Worm (Caenorhabditis elegans) whole organism, young adult: ENCODE measurements around the gene F59A1.12.

Experiments
- B0261.1 ChIP-seq: sonication (generic microtip); optimal IDR thresholded peaks from 2 replicates; lab custom pipeline; 2016; ENCODE audit warnings: mild to moderate bottlenecking, missing genetic modification characterization, moderate library complexity, missing compliant biosample characterization
- B0336.3 ChIP-seq: fragments of 200-800 bp; sonication (Bioruptor generic); IDR thresholded peaks from 2 replicates; pipeline ENCODE4 v1.3.6; 2022; ENCODE audit warnings: missing genetic modification characterization, missing compliant biosample characterization
- C17E4.6 ChIP-seq: fragments of 200-800 bp; sonication (Bioruptor generic); IDR thresholded peaks from 2 replicates; pipeline ENCODE4 v1.3.6; 2022; ENCODE audit warnings: missing genetic modification reagents, missing genetic modification characterization, missing compliant biosample characterization
- F23B12.7 ChIP-seq: sonication (generic microtip); optimal IDR thresholded peaks from 2 replicates; lab custom pipeline; 2017; ENCODE audit warnings: missing genetic modification characterization, mild to moderate bottlenecking, missing compliant biosample characterization, antibody characterized with exemption, moderate library complexity; ENCODE audit not compliant: insufficient read depth
- F33H1.4 ChIP-seq: fragments of 200-800 bp; sonication (Bioruptor generic); IDR thresholded peaks from 2 replicates; pipeline ENCODE4 v1.3.6; 2022; ENCODE audit warnings: missing genetic modification reagents, missing genetic modification characterization, missing compliant biosample characterization
- F37B4.10 ChIP-seq: fragments of 200-800 bp; sonication (Bioruptor generic); IDR thresholded peaks from 2 replicates; pipeline ENCODE4 v1.3.6; 2022; ENCODE audit warnings: missing genetic modification characterization, missing compliant biosample characterization
- F52B5.7 ChIP-seq: sonication (generic microtip); optimal IDR thresholded peaks from 2 replicates; lab custom pipeline; 2016; ENCODE audit warnings: mild to moderate bottlenecking, missing genetic modification characterization, missing compliant biosample characterization
- Y67H2A.10 ChIP-seq: fragments of 200-800 bp; sonication (Bioruptor generic); conservative IDR thresholded peaks from 2 replicates; pipeline ENCODE4 v1.3.6; 2022; ENCODE audit warnings: missing genetic modification reagents, missing genetic modification characterization, missing compliant biosample characterization
- atf-7 ChIP-seq: sonication (generic microtip); optimal IDR thresholded peaks from 2 replicates; lab custom pipeline; 2017; ENCODE audit warnings: mild to moderate bottlenecking, missing genetic modification characterization, missing compliant biosample characterization
- attf-3 ChIP-seq: fragments of 200-800 bp; sonication (Bioruptor generic); conservative IDR thresholded peaks from 2 replicates; pipeline ENCODE4 v1.3.6; 2022; ENCODE audit warnings: missing genetic modification reagents, missing genetic modification characterization, missing compliant biosample characterization
- attf-5 ChIP-seq: fragments of 200-800 bp; sonication (Bioruptor generic); optimal IDR thresholded peaks from 2 replicates; lab custom pipeline; 2018; ENCODE audit warnings: mild to moderate bottlenecking, missing genetic modification characterization, missing compliant biosample characterization
- bed-2 ChIP-seq: fragments of 200-800 bp; sonication (Bioruptor generic); IDR thresholded peaks from 2 replicates; pipeline ENCODE4 v1.3.6; 2022; ENCODE audit warnings: missing genetic modification reagents, missing genetic modification characterization, missing compliant biosample characterization
- ceh-27 ChIP-seq: fragments of 200-800 bp; sonication (Bioruptor generic); optimal IDR thresholded peaks from 2 replicates; lab custom pipeline; 2018; ENCODE audit warnings: mild to moderate bottlenecking, missing genetic modification characterization, moderate library complexity, missing compliant biosample characterization
- ceh-79 ChIP-seq: sonication (generic microtip); optimal IDR thresholded peaks from 2 replicates; lab custom pipeline; 2017; ENCODE audit warnings: mild to moderate bottlenecking, missing genetic modification characterization, missing compliant biosample characterization
- dox-1 ChIP-seq: fragments of 200-800 bp; sonication (Bioruptor generic); IDR thresholded peaks from 2 replicates; pipeline ENCODE4 v1.3.6; 2022; ENCODE audit warnings: missing genetic modification reagents, missing genetic modification characterization, missing compliant biosample characterization
- dpl-1 ChIP-seq: fragments of 150-350 bp; optimal IDR thresholded peaks from 2 replicates; lab custom pipeline; 2014; ENCODE audit warnings: missing biosample characterization, missing genetic modification reagents, missing genetic modification characterization
- efl-1 ChIP-seq: fragments of 150-350 bp; optimal IDR thresholded peaks from 2 replicates; lab custom pipeline; 2014; ENCODE audit warnings: missing biosample characterization, missing genetic modification reagents, missing genetic modification characterization
- egl-18 ChIP-seq: fragments of 200-800 bp; sonication (Bioruptor generic); IDR thresholded peaks from 2 replicates; pipeline ENCODE4 v1.3.6; 2022; ENCODE audit warnings: missing genetic modification reagents, missing genetic modification characterization, missing compliant biosample characterization
- egl-44 ChIP-seq: fragments of 200-800 bp; sonication (Bioruptor generic); IDR thresholded peaks from 2 replicates; pipeline ENCODE4 v1.3.6; 2022; ENCODE audit warnings: missing genetic modification reagents, missing genetic modification characterization, missing compliant biosample characterization
- ets-4 ChIP-seq: fragments of 200-800 bp; sonication (Bioruptor generic); optimal IDR thresholded peaks from 2 replicates; lab custom pipeline; 2018; ENCODE audit warnings: mild to moderate bottlenecking, missing genetic modification characterization, missing compliant biosample characterization
- fkh-3 ChIP-seq: sonication (generic microtip); optimal IDR thresholded peaks from 2 replicates; lab custom pipeline; 2016; ENCODE audit warnings: mild to moderate bottlenecking, missing genetic modification characterization, missing compliant biosample characterization
- let-526 ChIP-seq: fragments of 200-800 bp; sonication (Bioruptor generic); IDR thresholded peaks from 2 replicates; pipeline ENCODE4 v1.3.6; 2022; ENCODE audit warnings: missing genetic modification reagents, missing genetic modification characterization, missing compliant biosample characterization
- let-607 ChIP-seq, 2 experiments: fragments of 200-800 bp in 1 of 2; sonication (Bioruptor generic) in 1 of 2; sonication (generic microtip) in 1 of 2; optimal IDR thresholded peaks; 2 replicates each; lab custom pipeline; 2016 to 2018; ENCODE audit warnings: mild to moderate bottlenecking in 2 of 2, missing compliant biosample characterization in 2 of 2, missing genetic modification characterization in 2 of 2, moderate library complexity in 2 of 2, missing genotype in 1 of 2
- lin-40 ChIP-seq: sonication (generic microtip); optimal IDR thresholded peaks from 2 replicates; lab custom pipeline; 2016; ENCODE audit warnings: missing genetic modification characterization, mild to moderate bottlenecking, missing compliant biosample characterization, missing genotype, missing genetic modification reagents
- lin-54 ChIP-seq: fragments of 200-800 bp; sonication (Bioruptor generic); optimal IDR thresholded peaks from 2 replicates; lab custom pipeline; 2018; ENCODE audit warnings: mild to moderate bottlenecking, missing genetic modification characterization, missing compliant biosample characterization
- lir-1 ChIP-seq: fragments of 200-800 bp; sonication (Bioruptor generic); conservative IDR thresholded peaks from 2 replicates; pipeline ENCODE4 v1.3.6; 2022; ENCODE audit warnings: missing genetic modification reagents, missing genetic modification characterization, missing compliant biosample characterization
- lsl-1 ChIP-seq: fragments of 200-800 bp; sonication (Bioruptor generic); optimal IDR thresholded peaks from 2 replicates; lab custom pipeline; 2018; ENCODE audit warnings: mild to moderate bottlenecking, missing genetic modification characterization, moderate library complexity, missing compliant biosample characterization
- madf-10 ChIP-seq: sonication (generic microtip); optimal IDR thresholded peaks from 2 replicates; lab custom pipeline; 2016; ENCODE audit warnings: mild to moderate bottlenecking, missing genetic modification characterization, missing compliant biosample characterization
- madf-3 ChIP-seq: fragments of 200-800 bp; sonication (Bioruptor generic); IDR thresholded peaks from 2 replicates; pipeline ENCODE4 v1.3.6; 2022; ENCODE audit warnings: missing genetic modification reagents, missing genetic modification characterization, missing compliant biosample characterization
- madf-6 ChIP-seq: fragments of 200-800 bp; sonication (Bioruptor generic); IDR thresholded peaks from 2 replicates; pipeline ENCODE4 v1.3.6; 2022; ENCODE audit warnings: missing genetic modification reagents, missing genetic modification characterization, missing compliant biosample characterization
- nhr-120 ChIP-seq: fragments of 200-800 bp; sonication (Bioruptor generic); IDR thresholded peaks from 2 replicates; pipeline ENCODE4 v1.3.6; 2022; ENCODE audit warnings: missing genetic modification characterization, missing compliant biosample characterization
- nhr-80 ChIP-seq: sonication (generic microtip); optimal IDR thresholded peaks from 2 replicates; lab custom pipeline; 2016; ENCODE audit warnings: missing genetic modification characterization, missing compliant biosample characterization
- pbrm-1 ChIP-seq: fragments of 200-800 bp; sonication (Bioruptor generic); IDR thresholded peaks from 2 replicates; pipeline ENCODE4 v1.3.6; 2022; ENCODE audit warnings: missing genetic modification reagents, missing genetic modification characterization, missing compliant biosample characterization
- rec-8 ChIP-seq, 2 experiments: sonication (generic microtip); optimal IDR thresholded peaks; 2 replicates each; lab custom pipeline; 2016; ENCODE audit warnings: mild to moderate bottlenecking in 2 of 2, missing genetic modification characterization in 2 of 2, missing genetic modification reagents in 2 of 2, missing genotype in 2 of 2, missing biosample characterization in 1 of 2, missing compliant biosample characterization in 1 of 2, moderate library complexity in 1 of 2
- rpc-1 ChIP-seq, 2 experiments: fragments of 150-350 bp in 1 of 2; sonication (generic microtip) in 1 of 2; optimal IDR thresholded peaks; 2 replicates each; lab custom pipeline; 2014 to 2018; ENCODE audit warnings: missing biosample characterization in 1 of 2, missing genetic modification characterization in 1 of 2, missing genetic modification reagents in 1 of 2, missing genotype in 1 of 2
- snpc-4 ChIP-seq, 5 experiments: fragments of 150-350 bp in 1 of 5; sonication (generic microtip) in 4 of 5; optimal IDR thresholded peaks; 2 replicates each; lab custom pipeline; 2014 to 2018; ENCODE audit warnings: missing genetic modification characterization in 5 of 5, missing biosample characterization in 3 of 5, antibody characterized with exemption in 2 of 5, mild to moderate bottlenecking in 2 of 5, missing compliant biosample characterization in 2 of 5, missing genotype in 2 of 5, moderate library complexity in 2 of 5, missing genetic modification reagents in 1 of 5
- tbp1 ChIP-seq: fragments of 200-800 bp; sonication (Bioruptor generic); optimal IDR thresholded peaks from 2 replicates; lab custom pipeline; 2018; ENCODE audit warnings: mild to moderate bottlenecking, missing genetic modification characterization, missing compliant biosample characterization
- unc-130 ChIP-seq: sonication (generic microtip); optimal IDR thresholded peaks from 2 replicates; lab custom pipeline; 2016; ENCODE audit warnings: missing genetic modification reagents, missing genetic modification characterization, missing compliant biosample characterization
- unc-62 ChIP-seq: fragments of 150-350 bp; optimal IDR thresholded peaks from 2 replicates; lab custom pipeline; 2014; ENCODE audit warnings: missing biosample characterization, missing genetic modification reagents, missing genetic modification characterization
- zfh-2 ChIP-seq: fragments of 200-800 bp; sonication (Bioruptor generic); conservative IDR thresholded peaks from 2 replicates; pipeline ENCODE4 v1.3.6; 2022; ENCODE audit warnings: missing genetic modification reagents, missing genetic modification characterization, missing compliant biosample characterization
- ztf-22 ChIP-seq: fragments of 200-800 bp; sonication (Bioruptor generic); optimal IDR thresholded peaks from 2 replicates; lab custom pipeline; 2018; ENCODE audit warnings: mild to moderate bottlenecking, missing genetic modification characterization, moderate library complexity, missing compliant biosample characterization

F59A1.12 gene

DNA sequence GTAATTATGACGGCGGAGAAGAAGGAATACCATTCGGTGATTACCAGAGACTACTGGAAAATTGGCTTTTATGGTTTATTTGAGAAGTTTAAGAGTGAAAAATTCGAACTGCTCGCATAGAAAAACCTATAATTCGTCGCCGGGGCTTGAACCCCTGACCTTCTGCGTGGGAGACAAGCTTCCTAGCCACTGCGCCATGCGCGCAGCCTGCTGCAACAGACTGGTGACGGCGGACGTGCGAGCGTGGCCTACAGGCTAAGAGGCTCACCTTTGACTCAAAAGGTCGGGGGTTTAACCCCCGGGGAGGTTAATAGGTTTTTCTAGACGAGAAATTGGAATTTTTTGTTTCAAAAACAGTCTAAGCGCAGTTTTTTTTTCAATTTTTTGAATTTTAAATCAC is 3.2 kb downstream of the F59A1.12 start:
- TF ChIP-seq lin-40 (tag; lab: Kevin White, UChicago) (no peak), F23B12.7 (tag; lab: Kevin White, UChicago) (no peak), zfh-2 (GFP tag; lab: Robert Waterston, UW) (peak; percentile 67), unc-130 (no peak), ceh-79 (no peak), rpc-1 (optimal IDR thresholded peaks at IDR 0.05; lab: Kevin White, UChicago) (no peak), rpc-1 (tag; optimal IDR thresholded peaks at IDR 0.05; lab: Kevin White, UChicago) (peak; percentile 40), tbp1 (GFP tag; lab: Kevin White, UChicago) (peak; percentile 56), snpc-4 (GFP tag; optimal IDR thresholded peaks at IDR 0.05; lab: Kevin White, UChicago) (no peak), snpc-4 (tag; optimal IDR thresholded peaks at IDR 0.05; lab: Kevin White, UChicago) (no peak), ceh-27 (no peak), B0336.3 (GFP tag; lab: Robert Waterston, UW) (no peak), nhr-120 (GFP tag; lab: Robert Waterston, UW) (peak; percentile 77; the same call in 1 of the 2 replicates), fkh-3 (tag; lab: Kevin White, UChicago) (no peak), efl-1 (GFP tag; lab: Kevin White, UChicago) (no peak), F33H1.4 (GFP tag; lab: Robert Waterston, UW) (no peak), let-607 (tag; optimal IDR thresholded peaks at IDR 0.05; lab: Kevin White, UChicago) (no peak), F52B5.7 (no peak)
- TF ChIP-seq, all 124 proteins: peak for 4

DNA sequence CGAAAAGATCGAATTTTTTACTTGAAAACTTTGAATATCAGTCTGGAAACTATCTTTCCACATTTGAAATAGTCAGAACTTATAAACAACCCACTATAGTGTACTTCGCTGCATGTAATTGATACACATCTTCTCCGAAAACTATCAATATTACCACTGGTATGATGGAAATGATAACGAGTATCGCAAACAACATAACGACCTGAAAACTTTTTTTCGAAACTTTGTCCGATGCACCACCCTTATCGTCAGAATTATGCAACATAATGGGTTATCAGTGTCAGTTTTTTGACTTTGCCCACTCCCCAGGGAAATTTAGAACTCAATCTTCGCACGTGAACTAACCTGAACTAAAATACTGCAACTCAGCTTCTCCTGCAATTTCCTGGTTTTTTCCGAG is 5.3 kb downstream of the F59A1.12 start:
- no peak for TF ChIP-seq lsl-1 (GFP tag; lab: Kevin White, UChicago)
- TF ChIP-seq bed-2 = no peak
- no peak for TF ChIP-seq snpc-4 (GFP tag; optimal IDR thresholded peaks at IDR 0.05; lab: Kevin White, UChicago)
- peak in 1 of 4 experiments; percentile 0 for TF ChIP-seq snpc-4 (tag; optimal IDR thresholded peaks at IDR 0.05; lab: Kevin White, UChicago)
- TF ChIP-seq atf-7 (tag; lab: Kevin White, UChicago) = peak; percentile 41
- no peak for TF ChIP-seq rec-8 (tag; optimal IDR thresholded peaks at IDR 0.05; lab: Kevin White, UChicago)
- TF ChIP-seq let-526 = no peak
- TF ChIP-seq nhr-80 = peak; percentile 87
- no peak for TF ChIP-seq pbrm-1 (GFP tag; lab: Robert Waterston, UW)
- TF ChIP-seq ets-4 = no peak
- TF ChIP-seq egl-18 = no peak

DNA sequence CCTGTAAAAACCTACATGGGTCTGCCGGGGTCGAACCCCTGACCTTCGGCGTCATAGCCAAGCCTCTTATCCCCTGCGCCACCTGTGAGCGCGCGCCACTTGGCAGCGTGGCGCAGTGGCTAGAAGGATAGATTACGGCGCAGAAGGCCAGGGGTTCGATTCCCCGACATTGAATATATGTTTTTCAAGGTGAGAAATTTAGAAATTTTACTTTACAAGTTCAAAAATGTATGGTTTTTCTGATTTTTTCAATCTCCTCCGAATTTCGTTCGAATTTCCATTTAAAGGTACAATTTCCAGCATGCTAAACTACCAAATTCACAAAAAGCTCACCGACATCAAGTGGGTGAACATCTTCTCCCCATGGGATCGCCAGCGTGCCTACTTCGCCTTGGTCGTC is 7.6 kb downstream of the F59A1.12 start, which contains the start of gene dgat-2:
TSS of gene dgat-2 (plus strand) at position 301 of the 400 bp plus-strand sequence.
- no peak for TF ChIP-seq madf-6 (GFP tag; lab: Robert Waterston, UW)
- no peak for TF ChIP-seq rpc-1 (optimal IDR thresholded peaks at IDR 0.05; lab: Kevin White, UChicago)
- TF ChIP-seq rpc-1 (tag; optimal IDR thresholded peaks at IDR 0.05; lab: Kevin White, UChicago) = peak; percentile 10

DNA sequence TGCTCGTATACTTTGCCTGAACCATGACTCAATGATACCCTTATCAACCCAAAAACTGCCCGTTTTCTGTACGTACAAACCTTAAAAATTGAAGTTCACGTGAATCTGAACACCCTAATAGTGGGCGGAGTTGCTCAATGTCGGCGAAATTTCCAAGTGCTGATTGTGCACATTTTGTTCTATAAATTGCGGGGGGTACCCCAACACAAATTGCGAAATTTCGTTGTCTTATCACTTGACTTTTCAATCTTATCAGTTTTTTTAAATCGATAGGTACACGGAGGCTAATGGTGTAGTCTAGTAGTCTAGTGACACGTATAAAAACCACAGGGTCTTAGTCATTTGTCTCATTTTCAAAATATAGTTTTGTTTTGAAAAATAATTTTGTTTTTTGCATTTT is 8.3 kb downstream of the F59A1.12 start, which contains the start of gene fbxa-108:
TSS of gene fbxa-108 (minus strand) at position 158 of the 400 bp plus-strand sequence.
- TF ChIP-seq dpl-1 (GFP tag; lab: Kevin White, UChicago) (no peak), ztf-22 (peak; percentile 79), egl-44 (GFP tag; lab: Robert Waterston, UW) (0 out of 2 replicates have a peak, but pooled peaks have one; percentile 46), dox-1 (GFP tag; lab: Robert Waterston, UW) (peak; percentile 55; the same call in 1 of the 2 replicates), F33H1.4 (GFP tag; lab: Robert Waterston, UW) (no peak), lin-40 (tag; lab: Kevin White, UChicago) (no peak), zfh-2 (GFP tag; lab: Robert Waterston, UW) (no peak), F52B5.7 (no peak), snpc-4 (GFP tag; optimal IDR thresholded peaks at IDR 0.05; lab: Kevin White, UChicago) (no peak), snpc-4 (tag; optimal IDR thresholded peaks at IDR 0.05; lab: Kevin White, UChicago) (peak in 3 of 4 experiments; percentile 45 to 71 (median 61)), F23B12.7 (tag; lab: Kevin White, UChicago) (peak; percentile 10), C17E4.6 (GFP tag; lab: Robert Waterston, UW) (no peak), B0336.3 (GFP tag; lab: Robert Waterston, UW) (peak; percentile 64), lir-1 (GFP tag; lab: Robert Waterston, UW) (no peak), madf-10 (peak; percentile 33), attf-5 (peak; percentile 13), ets-4 (peak; percentile 67), nhr-80 (peak; percentile 99), B0261.1 (tag; lab: Kevin White, UChicago) (no peak), madf-3 (GFP tag; lab: Robert Waterston, UW) (no peak), F37B4.10 (GFP tag; lab: Robert Waterston, UW) (no peak), Y67H2A.10 (GFP tag; lab: Robert Waterston, UW) (no peak), lin-54 (GFP tag; lab: Kevin White, UChicago) (no peak), unc-62 (peak; percentile 17), attf-3 (no peak)
